Worm (Caenorhabditis elegans) whole organism, L2 larva: ENCODE measurements around the gene F59B10.6.

ENCODE experiments used
- C34F6.9 ChIP-seq: fragments of 150-350 bp; optimal IDR thresholded peaks from 2 replicates; lab custom pipeline; 2014; ENCODE audit warnings: missing biosample characterization, missing genetic modification characterization
- F13H6.1 ChIP-seq: sonication (generic microtip); optimal IDR thresholded peaks from 2 replicates; lab custom pipeline; 2016; ENCODE audit warnings: missing genetic modification characterization, missing compliant biosample characterization
- R02D3.7 ChIP-seq: fragments of 150-350 bp; optimal IDR thresholded peaks from 2 replicates; lab custom pipeline; 2014; ENCODE audit warnings: missing biosample characterization, missing genetic modification characterization
- Y55F3AM.14 ChIP-seq: fragments of 200-800 bp; sonication (Bioruptor generic); optimal IDR thresholded peaks from 2 replicates; lab custom pipeline; 2018; ENCODE audit warnings: mild to moderate bottlenecking, missing genetic modification characterization, missing compliant biosample characterization
- ZK546.5 ChIP-seq: sonication (generic microtip); optimal IDR thresholded peaks from 2 replicates; lab custom pipeline; 2017; ENCODE audit warnings: missing biosample characterization, missing genetic modification characterization
- alr-1 ChIP-seq: fragments of 150-350 bp; optimal IDR thresholded peaks from 2 replicates; lab custom pipeline; 2014; ENCODE audit warnings: missing biosample characterization, missing genetic modification characterization
- aly-2 ChIP-seq: fragments of 150-350 bp; optimal IDR thresholded peaks from 2 replicates; lab custom pipeline; 2014; ENCODE audit warnings: missing biosample characterization, missing genetic modification characterization
- ama-1 ChIP-seq: fragments of 150-350 bp; optimal IDR thresholded peaks from 2 replicates; lab custom pipeline; 2018; ENCODE audit warnings: inconsistent platforms
- blmp-1 ChIP-seq: sonication (generic microtip); optimal IDR thresholded peaks from 2 replicates; lab custom pipeline; 2017; ENCODE audit warnings: missing genetic modification characterization, mild to moderate bottlenecking, missing compliant biosample characterization, antibody characterized with exemption, moderate library complexity; ENCODE audit not compliant: insufficient read depth
- ceh-16 ChIP-seq: fragments of 150-350 bp; optimal IDR thresholded peaks from 2 replicates; lab custom pipeline; 2014; ENCODE audit warnings: missing biosample characterization, missing genetic modification characterization
- ceh-82 ChIP-seq: fragments of 150-350 bp; optimal IDR thresholded peaks from 2 replicates; lab custom pipeline; 2014; ENCODE audit warnings: missing biosample characterization, missing genetic modification characterization
- crh-2 ChIP-seq: sonication (generic microtip); optimal IDR thresholded peaks from 2 replicates; lab custom pipeline; 2017; ENCODE audit warnings: missing biosample characterization, missing genetic modification characterization
- dmd-4 ChIP-seq: sonication (generic microtip); optimal IDR thresholded peaks from 2 replicates; lab custom pipeline; 2017; ENCODE audit warnings: missing biosample characterization, missing genetic modification characterization
- egl-27 ChIP-seq: sonication (generic microtip); optimal IDR thresholded peaks from 3 replicates; lab custom pipeline; 2017; ENCODE audit warnings: missing biosample characterization, missing genetic modification reagents, missing genetic modification characterization
- elt-1 ChIP-seq: fragments of 150-350 bp; optimal IDR thresholded peaks from 2 replicates; lab custom pipeline; 2014; ENCODE audit warnings: missing biosample characterization, missing genetic modification characterization
- elt-3 ChIP-seq: sonication (generic microtip); optimal IDR thresholded peaks from 2 replicates; lab custom pipeline; 2017; ENCODE audit warnings: missing biosample characterization, missing genetic modification characterization
- fos-1 ChIP-seq: fragments of 150-350 bp; optimal IDR thresholded peaks from 2 replicates; lab custom pipeline; 2014; ENCODE audit warnings: missing biosample characterization, missing genetic modification characterization
- gmeb-1 ChIP-seq: fragments of 150-350 bp; optimal IDR thresholded peaks from 2 replicates; lab custom pipeline; 2014; ENCODE audit warnings: missing biosample characterization, missing genetic modification characterization
- lin-11 ChIP-seq: fragments of 150-350 bp; sonication (generic microtip); optimal IDR thresholded peaks from 2 replicates; lab custom pipeline; 2014; ENCODE audit warnings: missing biosample characterization, missing genetic modification characterization, inconsistent platforms, mixed read lengths
- lin-13 ChIP-seq: fragments of 150-350 bp; optimal IDR thresholded peaks from 2 replicates; lab custom pipeline; 2014; ENCODE audit warnings: missing biosample characterization, missing genetic modification reagents, missing genetic modification characterization
- lin-39 ChIP-seq: fragments of 150-350 bp; optimal IDR thresholded peaks from 2 replicates; lab custom pipeline; 2014; ENCODE audit warnings: missing biosample characterization, missing genetic modification reagents, missing genetic modification characterization
- lsy-2 ChIP-seq, 2 experiments: fragments of 150-350 bp in 1 of 2; sonication (generic microtip) in 1 of 2; optimal IDR thresholded peaks; 2 replicates each; lab custom pipeline; 2014 to 2017; ENCODE audit warnings: missing biosample characterization in 2 of 2, missing genetic modification characterization in 2 of 2
- mab-5 ChIP-seq: fragments of 150-350 bp; optimal IDR thresholded peaks from 2 replicates; lab custom pipeline; 2014; ENCODE audit warnings: missing biosample characterization, missing genetic modification characterization
- mbf-1 ChIP-seq: sonication (generic microtip); optimal IDR thresholded peaks from 2 replicates; lab custom pipeline; 2017; ENCODE audit warnings: missing biosample characterization, missing genetic modification characterization
- mdl-1 ChIP-seq, 2 experiments: fragments of 150-350 bp in 1 of 2; sonication (generic microtip) in 1 of 2; optimal IDR thresholded peaks; 2 replicates each; lab custom pipeline; 2017; ENCODE audit warnings: missing biosample characterization in 2 of 2, missing genetic modification characterization in 2 of 2
- nhr-10 ChIP-seq: sonication (generic microtip); optimal IDR thresholded peaks from 2 replicates; lab custom pipeline; 2017; ENCODE audit warnings: missing biosample characterization, missing genetic modification characterization
- nhr-11 ChIP-seq: fragments of 150-350 bp; optimal IDR thresholded peaks from 2 replicates; lab custom pipeline; 2014; ENCODE audit warnings: missing biosample characterization, missing genetic modification characterization
- nhr-12 ChIP-seq: fragments of 150-350 bp; optimal IDR thresholded peaks from 2 replicates; lab custom pipeline; 2014; ENCODE audit warnings: missing biosample characterization, missing genetic modification characterization
- nhr-129 ChIP-seq: fragments of 150-350 bp; optimal IDR thresholded peaks from 2 replicates; lab custom pipeline; 2014; ENCODE audit warnings: missing biosample characterization, missing genetic modification characterization
- nhr-21 ChIP-seq: fragments of 150-350 bp; optimal IDR thresholded peaks from 2 replicates; lab custom pipeline; 2014; ENCODE audit warnings: missing biosample characterization, missing genetic modification characterization
- nhr-23 ChIP-seq: fragments of 150-350 bp; optimal IDR thresholded peaks from 2 replicates; lab custom pipeline; 2014; ENCODE audit warnings: missing biosample characterization, missing genetic modification reagents, missing genetic modification characterization
- nhr-237 ChIP-seq: fragments of 150-350 bp; optimal IDR thresholded peaks from 2 replicates; lab custom pipeline; 2014; ENCODE audit warnings: missing biosample characterization, missing genetic modification characterization
- nhr-25 ChIP-seq: fragments of 150-350 bp; sonication (generic microtip); optimal IDR thresholded peaks from 3 replicates; lab custom pipeline; 2014; ENCODE audit warnings: missing biosample characterization, missing genetic modification characterization
- nhr-6 ChIP-seq: fragments of 150-350 bp; optimal IDR thresholded peaks from 2 replicates; lab custom pipeline; 2014; ENCODE audit warnings: missing biosample characterization, missing genetic modification characterization
- nhr-77 ChIP-seq: fragments of 150-350 bp; optimal IDR thresholded peaks from 2 replicates; lab custom pipeline; 2014; ENCODE audit warnings: missing biosample characterization, missing genetic modification characterization
- peb-1 ChIP-seq: fragments of 150-350 bp; optimal IDR thresholded peaks from 2 replicates; lab custom pipeline; 2014; ENCODE audit warnings: missing biosample characterization, missing genetic modification characterization
- sem-4 ChIP-seq: fragments of 150-350 bp; optimal IDR thresholded peaks from 2 replicates; lab custom pipeline; 2014; ENCODE audit warnings: missing biosample characterization, missing genetic modification reagents, missing genetic modification characterization
- skn-1 ChIP-seq: sonication (generic microtip); optimal IDR thresholded peaks from 2 replicates; lab custom pipeline; 2017; ENCODE audit warnings: missing biosample characterization, missing genetic modification characterization
- sma-3 ChIP-seq: sonication (generic microtip); optimal IDR thresholded peaks from 2 replicates; lab custom pipeline; 2016; ENCODE audit warnings: missing genetic modification reagents, missing genetic modification characterization, missing compliant biosample characterization
- sma-9 ChIP-seq, 2 experiments: fragments of 150-350 bp in 1 of 2; sonication (generic microtip) in 1 of 2; optimal IDR thresholded peaks; 2 replicates each; lab custom pipeline; 2014 to 2016; ENCODE audit warnings: missing genetic modification characterization in 2 of 2, mild to moderate bottlenecking in 1 of 2, missing biosample characterization in 1 of 2, missing compliant biosample characterization in 1 of 2, missing genetic modification reagents in 1 of 2, moderate library complexity in 1 of 2
- snpc-4 ChIP-seq: fragments of 150-350 bp; optimal IDR thresholded peaks from 2 replicates; lab custom pipeline; 2014; ENCODE audit warnings: missing biosample characterization, missing genetic modification characterization
- unc-39 ChIP-seq: fragments of 150-350 bp; optimal IDR thresholded peaks from 2 replicates; lab custom pipeline; 2014; ENCODE audit warnings: missing biosample characterization, missing genetic modification characterization
- unc-55 ChIP-seq: fragments of 150-350 bp; sonication (generic microtip); optimal IDR thresholded peaks from 3 replicates; lab custom pipeline; 2014; ENCODE audit warnings: missing biosample characterization, missing genetic modification reagents, missing genetic modification characterization
- unc-62 ChIP-seq: fragments of 150-350 bp; optimal IDR thresholded peaks from 2 replicates; lab custom pipeline; 2014; ENCODE audit warnings: missing biosample characterization, missing genetic modification reagents, missing genetic modification characterization
- zag-1 ChIP-seq: fragments of 150-350 bp; optimal IDR thresholded peaks from 2 replicates; lab custom pipeline; 2014; ENCODE audit warnings: missing biosample characterization, missing genetic modification characterization
- ztf-1 ChIP-seq: fragments of 200-800 bp; sonication (Bioruptor generic); conservative IDR thresholded peaks from 2 replicates; pipeline ENCODE4 v1.3.6; 2022; ENCODE audit warnings: missing genetic modification characterization, missing compliant biosample characterization
- ztf-11 ChIP-seq: sonication (generic microtip); optimal IDR thresholded peaks from 2 replicates; lab custom pipeline; 2017; ENCODE audit warnings: missing biosample characterization, missing genetic modification characterization
- ztf-4 ChIP-seq: fragments of 150-350 bp; optimal IDR thresholded peaks from 2 replicates; lab custom pipeline; 2014; ENCODE audit warnings: missing biosample characterization, missing genetic modification characterization

F59B10.6 gene

DNA sequence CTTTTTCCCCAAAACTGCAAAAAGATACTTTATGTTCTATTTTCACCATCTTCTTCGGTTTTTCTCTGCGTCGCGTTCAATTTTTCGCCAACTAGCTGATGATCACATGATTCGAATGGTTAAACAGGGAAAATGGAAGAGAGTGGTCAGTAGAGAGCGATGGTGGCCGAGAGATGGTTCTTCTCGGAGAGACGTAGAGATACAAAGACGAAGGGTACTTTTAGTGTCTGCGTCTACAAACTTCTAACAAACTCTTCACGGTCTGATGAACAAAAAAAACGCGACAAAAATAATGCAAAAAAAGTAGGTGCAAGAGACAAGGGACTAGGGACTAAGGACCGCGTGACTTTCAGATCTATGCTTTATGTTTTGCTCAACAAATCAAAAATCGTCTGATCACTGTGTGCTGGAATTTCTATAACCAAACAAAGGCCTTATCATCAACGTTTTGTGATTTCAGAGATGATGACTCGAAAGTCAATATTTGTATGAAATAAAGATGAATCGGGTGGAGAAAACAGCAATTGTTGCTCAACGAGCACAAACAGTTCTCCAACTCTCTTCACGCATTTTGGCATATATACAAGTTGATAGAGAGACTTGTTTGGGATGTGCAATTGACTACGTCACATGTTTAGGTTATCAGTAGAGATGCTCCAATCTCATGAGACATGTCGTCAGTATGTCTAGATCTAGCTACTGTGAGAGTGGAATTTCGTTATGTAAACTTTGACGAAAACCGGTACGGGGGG lies 27.9 kb upstream of the F59B10.6 start:
- peak; percentile 97 for TF ChIP-seq nhr-21 (tag; lab: Kevin White, UChicago)
- TF ChIP-seq sem-4 (tag; lab: Kevin White, UChicago), result peak; percentile 96
- TF ChIP-seq crh-2 (tag; lab: Kevin White, UChicago), result peak; percentile 98
- TF ChIP-seq ztf-4 (tag; lab: Kevin White, UChicago), result peak; percentile 97
- peak; percentile 98 for TF ChIP-seq sma-9 (GFP tag; optimal IDR thresholded peaks at IDR 0.05; lab: Kevin White, UChicago)
- TF ChIP-seq sma-9 (tag; optimal IDR thresholded peaks at IDR 0.05; lab: Kevin White, UChicago), result no peak
- TF ChIP-seq zag-1 (tag; lab: Kevin White, UChicago), result peak; percentile 69
- peak; percentile 84 for TF ChIP-seq lin-13
- TF ChIP-seq elt-1 (tag; lab: Kevin White, UChicago), result no peak
- TF ChIP-seq mdl-1 (tag; optimal IDR thresholded peaks at IDR 0.05; lab: Kevin White, UChicago), result peak; percentile 84 to 92
- TF ChIP-seq alr-1, result no peak
- TF ChIP-seq nhr-237, result no peak
- TF ChIP-seq ceh-16 (tag; lab: Kevin White, UChicago), result peak; percentile 83
- TF ChIP-seq skn-1 (tag; lab: Kevin White, UChicago), result peak; percentile 53
- TF ChIP-seq ZK546.5 (tag; lab: Kevin White, UChicago), result no peak
- peak; percentile 92 for TF ChIP-seq ama-1
- TF ChIP-seq unc-39 (tag; lab: Kevin White, UChicago), result no peak
- TF ChIP-seq nhr-11, result no peak
- TF ChIP-seq lin-11 (tag; lab: Kevin White, UChicago), result peak; percentile 88
- TF ChIP-seq ceh-82 (tag; lab: Kevin White, UChicago), result peak; percentile 1
- no peak for TF ChIP-seq ztf-11 (tag; lab: Kevin White, UChicago)
- TF ChIP-seq nhr-10 (tag; lab: Kevin White, UChicago), result peak; percentile 10
- TF ChIP-seq lin-39 (tag; lab: Kevin White, UChicago), result no peak
- no peak for TF ChIP-seq aly-2
- peak; percentile 88 for TF ChIP-seq fos-1 (tag; lab: Kevin White, UChicago)
- TF ChIP-seq unc-55 (GFP tag; lab: Kevin White, UChicago), result peak; percentile 93
- TF ChIP-seq unc-62 (GFP tag; lab: Kevin White, UChicago), result peak; percentile 61
- TF ChIP-seq nhr-12 (tag; lab: Kevin White, UChicago), result peak; percentile 41
- peak; percentile 78 for TF ChIP-seq Y55F3AM.14
- TF ChIP-seq nhr-6 (tag; lab: Kevin White, UChicago), result peak; percentile 96
- peak; percentile 61 for TF ChIP-seq snpc-4
- TF ChIP-seq mab-5, result peak; percentile 70
- peak; percentile 98 for TF ChIP-seq C34F6.9 (tag; lab: Kevin White, UChicago)
- TF ChIP-seq R02D3.7 (tag; lab: Kevin White, UChicago), result no peak
- TF ChIP-seq nhr-23 (tag; lab: Kevin White, UChicago), result no peak
- TF ChIP-seq nhr-25 (tag; lab: Kevin White, UChicago), result peak; percentile 98
- peak; percentile 68 for TF ChIP-seq blmp-1 (tag; lab: Kevin White, UChicago)
- TF ChIP-seq dmd-4 (tag; lab: Kevin White, UChicago), result no peak
- peak; percentile 87 for TF ChIP-seq gmeb-1 (tag; lab: Kevin White, UChicago)
- peak; percentile 75 to 94 for TF ChIP-seq lsy-2 (tag; optimal IDR thresholded peaks at IDR 0.05; lab: Kevin White, UChicago)
- TF ChIP-seq F13H6.1 (tag; lab: Kevin White, UChicago), result peak; percentile 95
- peak; percentile 19 for TF ChIP-seq nhr-77 (tag; lab: Kevin White, UChicago)
- no peak for TF ChIP-seq mbf-1 (tag; lab: Kevin White, UChicago)
- peak; percentile 97 for TF ChIP-seq sma-3 (GFP tag; lab: Kevin White, UChicago)
- peak; percentile 88 for TF ChIP-seq egl-27 (tag; lab: Kevin White, UChicago)
- peak; percentile 97 for TF ChIP-seq nhr-129 (tag; lab: Kevin White, UChicago)
- no peak for TF ChIP-seq elt-3 (tag; lab: Kevin White, UChicago)
- no peak for TF ChIP-seq ztf-1 (GFP tag; lab: Robert Waterston, UW)
- no peak for TF ChIP-seq peb-1 (tag; lab: Kevin White, UChicago)
